Fruit fly (Drosophila melanogaster): ENCODE results near the gene slif.

DNA sequence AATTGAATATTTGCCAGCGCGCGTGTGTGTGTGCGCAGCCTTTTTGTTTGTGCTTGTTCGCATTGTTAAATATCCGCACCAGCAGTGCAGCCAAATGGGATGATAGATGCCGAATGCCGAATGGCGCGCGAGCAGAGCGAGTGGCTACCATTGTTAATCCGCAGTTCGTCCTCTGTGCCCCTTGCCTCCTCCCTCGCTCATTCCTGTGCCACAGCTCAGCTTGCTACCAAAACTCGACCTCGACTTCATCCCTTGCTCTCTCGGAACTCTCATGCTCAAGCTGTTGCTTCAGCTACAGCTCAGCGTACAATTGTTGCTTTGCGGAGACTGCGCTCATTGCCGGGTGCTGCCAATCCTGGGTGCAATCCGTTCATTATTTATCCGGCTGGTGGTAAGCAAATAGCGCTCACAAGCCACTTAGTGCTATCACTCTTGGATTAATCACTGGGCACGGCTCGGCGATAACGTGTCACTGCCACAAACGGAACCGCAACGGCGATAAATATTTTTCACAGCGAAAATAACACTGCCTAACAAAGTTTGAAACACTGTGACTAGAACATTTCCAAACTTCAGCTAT, 28.6 kb downstream of the slif start:
- TF ChIP-seq Hr39 (GFP tag; optimal IDR thresholded peaks at IDR 0.05): no peak
- TF ChIP-seq CG6854 (GFP tag; optimal IDR thresholded peaks at IDR 0.05): no peak
- no peak for TF ChIP-seq Sox102F (GFP tag; optimal IDR thresholded peaks at IDR 0.05)
- no peak for TF ChIP-seq CG32006 (GFP tag; optimal IDR thresholded peaks at IDR 0.05)
- TF ChIP-seq CG31627 (GFP tag; optimal IDR thresholded peaks at IDR 0.05): no peak
- TF ChIP-seq Met (GFP tag; optimal IDR thresholded peaks at IDR 0.05): no peak
- no peak for TF ChIP-seq topi (GFP tag; optimal IDR thresholded peaks at IDR 0.05)
- no peak for TF ChIP-seq Sox15 (GFP tag; optimal IDR thresholded peaks at IDR 0.05)
- TF ChIP-seq CG6276 (GFP tag; optimal IDR thresholded peaks at IDR 0.05): no peak
- no peak for TF ChIP-seq ss (GFP tag; optimal IDR thresholded peaks at IDR 0.05)
